Worm (Caenorhabditis elegans) whole organism, L2 larva: ENCODE results near the gene C01B10.44.

Experiments
- C34F6.9 ChIP-seq: fragments of 150-350 bp; optimal IDR thresholded peaks from 2 replicates; lab custom pipeline; 2014; ENCODE audit warnings: missing biosample characterization, missing genetic modification characterization
- F13H6.1 ChIP-seq: sonication (generic microtip); optimal IDR thresholded peaks from 2 replicates; lab custom pipeline; 2016; ENCODE audit warnings: missing genetic modification characterization, missing compliant biosample characterization
- R02D3.7 ChIP-seq: fragments of 150-350 bp; optimal IDR thresholded peaks from 2 replicates; lab custom pipeline; 2014; ENCODE audit warnings: missing biosample characterization, missing genetic modification characterization
- ZK546.5 ChIP-seq: sonication (generic microtip); optimal IDR thresholded peaks from 2 replicates; lab custom pipeline; 2017; ENCODE audit warnings: missing biosample characterization, missing genetic modification characterization
- alr-1 ChIP-seq: fragments of 150-350 bp; optimal IDR thresholded peaks from 2 replicates; lab custom pipeline; 2014; ENCODE audit warnings: missing biosample characterization, missing genetic modification characterization
- aly-2 ChIP-seq: fragments of 150-350 bp; optimal IDR thresholded peaks from 2 replicates; lab custom pipeline; 2014; ENCODE audit warnings: missing biosample characterization, missing genetic modification characterization
- ama-1 ChIP-seq: fragments of 150-350 bp; optimal IDR thresholded peaks from 2 replicates; lab custom pipeline; 2018; ENCODE audit warnings: inconsistent platforms
- blmp-1 ChIP-seq: sonication (generic microtip); optimal IDR thresholded peaks from 2 replicates; lab custom pipeline; 2017; ENCODE audit warnings: missing genetic modification characterization, mild to moderate bottlenecking, missing compliant biosample characterization, antibody characterized with exemption, moderate library complexity; ENCODE audit not compliant: insufficient read depth
- ceh-16 ChIP-seq: fragments of 150-350 bp; optimal IDR thresholded peaks from 2 replicates; lab custom pipeline; 2014; ENCODE audit warnings: missing biosample characterization, missing genetic modification characterization
- ceh-82 ChIP-seq: fragments of 150-350 bp; optimal IDR thresholded peaks from 2 replicates; lab custom pipeline; 2014; ENCODE audit warnings: missing biosample characterization, missing genetic modification characterization
- crh-2 ChIP-seq: sonication (generic microtip); optimal IDR thresholded peaks from 2 replicates; lab custom pipeline; 2017; ENCODE audit warnings: missing biosample characterization, missing genetic modification characterization
- egl-27 ChIP-seq: sonication (generic microtip); optimal IDR thresholded peaks from 3 replicates; lab custom pipeline; 2017; ENCODE audit warnings: missing biosample characterization, missing genetic modification reagents, missing genetic modification characterization
- elt-1 ChIP-seq: fragments of 150-350 bp; optimal IDR thresholded peaks from 2 replicates; lab custom pipeline; 2014; ENCODE audit warnings: missing biosample characterization, missing genetic modification characterization
- elt-3 ChIP-seq: sonication (generic microtip); optimal IDR thresholded peaks from 2 replicates; lab custom pipeline; 2017; ENCODE audit warnings: missing biosample characterization, missing genetic modification characterization
- fos-1 ChIP-seq: fragments of 150-350 bp; optimal IDR thresholded peaks from 2 replicates; lab custom pipeline; 2014; ENCODE audit warnings: missing biosample characterization, missing genetic modification characterization
- gmeb-1 ChIP-seq: fragments of 150-350 bp; optimal IDR thresholded peaks from 2 replicates; lab custom pipeline; 2014; ENCODE audit warnings: missing biosample characterization, missing genetic modification characterization
- lin-11 ChIP-seq: fragments of 150-350 bp; sonication (generic microtip); optimal IDR thresholded peaks from 2 replicates; lab custom pipeline; 2014; ENCODE audit warnings: missing biosample characterization, missing genetic modification characterization, inconsistent platforms, mixed read lengths
- lin-39 ChIP-seq: fragments of 150-350 bp; optimal IDR thresholded peaks from 2 replicates; lab custom pipeline; 2014; ENCODE audit warnings: missing biosample characterization, missing genetic modification reagents, missing genetic modification characterization
- mab-5 ChIP-seq: fragments of 150-350 bp; optimal IDR thresholded peaks from 2 replicates; lab custom pipeline; 2014; ENCODE audit warnings: missing biosample characterization, missing genetic modification characterization
- mbf-1 ChIP-seq: sonication (generic microtip); optimal IDR thresholded peaks from 2 replicates; lab custom pipeline; 2017; ENCODE audit warnings: missing biosample characterization, missing genetic modification characterization
- nhr-10 ChIP-seq: sonication (generic microtip); optimal IDR thresholded peaks from 2 replicates; lab custom pipeline; 2017; ENCODE audit warnings: missing biosample characterization, missing genetic modification characterization
- nhr-12 ChIP-seq: fragments of 150-350 bp; optimal IDR thresholded peaks from 2 replicates; lab custom pipeline; 2014; ENCODE audit warnings: missing biosample characterization, missing genetic modification characterization
- nhr-129 ChIP-seq: fragments of 150-350 bp; optimal IDR thresholded peaks from 2 replicates; lab custom pipeline; 2014; ENCODE audit warnings: missing biosample characterization, missing genetic modification characterization
- nhr-23 ChIP-seq: fragments of 150-350 bp; optimal IDR thresholded peaks from 2 replicates; lab custom pipeline; 2014; ENCODE audit warnings: missing biosample characterization, missing genetic modification reagents, missing genetic modification characterization
- nhr-25 ChIP-seq: fragments of 150-350 bp; sonication (generic microtip); optimal IDR thresholded peaks from 3 replicates; lab custom pipeline; 2014; ENCODE audit warnings: missing biosample characterization, missing genetic modification characterization
- nhr-6 ChIP-seq: fragments of 150-350 bp; optimal IDR thresholded peaks from 2 replicates; lab custom pipeline; 2014; ENCODE audit warnings: missing biosample characterization, missing genetic modification characterization
- nhr-77 ChIP-seq: fragments of 150-350 bp; optimal IDR thresholded peaks from 2 replicates; lab custom pipeline; 2014; ENCODE audit warnings: missing biosample characterization, missing genetic modification characterization
- skn-1 ChIP-seq: sonication (generic microtip); optimal IDR thresholded peaks from 2 replicates; lab custom pipeline; 2017; ENCODE audit warnings: missing biosample characterization, missing genetic modification characterization
- sma-3 ChIP-seq: sonication (generic microtip); optimal IDR thresholded peaks from 2 replicates; lab custom pipeline; 2016; ENCODE audit warnings: missing genetic modification reagents, missing genetic modification characterization, missing compliant biosample characterization
- sma-9 ChIP-seq, 2 experiments: fragments of 150-350 bp in 1 of 2; sonication (generic microtip) in 1 of 2; optimal IDR thresholded peaks; 2 replicates each; lab custom pipeline; 2014 to 2016; ENCODE audit warnings: missing genetic modification characterization in 2 of 2, mild to moderate bottlenecking in 1 of 2, missing biosample characterization in 1 of 2, missing compliant biosample characterization in 1 of 2, missing genetic modification reagents in 1 of 2, moderate library complexity in 1 of 2
- snpc-4 ChIP-seq: fragments of 150-350 bp; optimal IDR thresholded peaks from 2 replicates; lab custom pipeline; 2014; ENCODE audit warnings: missing biosample characterization, missing genetic modification characterization
- unc-39 ChIP-seq: fragments of 150-350 bp; optimal IDR thresholded peaks from 2 replicates; lab custom pipeline; 2014; ENCODE audit warnings: missing biosample characterization, missing genetic modification characterization
- unc-55 ChIP-seq: fragments of 150-350 bp; sonication (generic microtip); optimal IDR thresholded peaks from 3 replicates; lab custom pipeline; 2014; ENCODE audit warnings: missing biosample characterization, missing genetic modification reagents, missing genetic modification characterization
- ztf-1 ChIP-seq: fragments of 200-800 bp; sonication (Bioruptor generic); conservative IDR thresholded peaks from 2 replicates; pipeline ENCODE4 v1.3.6; 2022; ENCODE audit warnings: missing genetic modification characterization, missing compliant biosample characterization
- ztf-11 ChIP-seq: sonication (generic microtip); optimal IDR thresholded peaks from 2 replicates; lab custom pipeline; 2017; ENCODE audit warnings: missing biosample characterization, missing genetic modification characterization

The C01B10.44 gene

ce11 chrIV:6601213-6601724 lies 22.2 kb upstream of the C01B10.44 start, which contains the start of gene sup-36:
sup-36 (plus strand) TSS chrIV:6601674.
- TF ChIP-seq nhr-129 (tag; lab: Kevin White, UChicago) = peak; percentile 62
- TF ChIP-seq unc-55 (GFP tag; lab: Kevin White, UChicago) = peak; percentile 74
- no peak for TF ChIP-seq lin-39 (tag; lab: Kevin White, UChicago)
- peak; percentile 12 for TF ChIP-seq crh-2 (tag; lab: Kevin White, UChicago)
- no peak for TF ChIP-seq unc-39 (tag; lab: Kevin White, UChicago)
- TF ChIP-seq nhr-6 (tag; lab: Kevin White, UChicago) = no peak
- TF ChIP-seq sma-9 (GFP tag; optimal IDR thresholded peaks at IDR 0.05; lab: Kevin White, UChicago) = peak; percentile 18
- no peak for TF ChIP-seq sma-9 (tag; optimal IDR thresholded peaks at IDR 0.05; lab: Kevin White, UChicago)
- TF ChIP-seq nhr-10 (tag; lab: Kevin White, UChicago) = no peak
- peak; percentile 51 for TF ChIP-seq C34F6.9
- TF ChIP-seq ZK546.5 (tag; lab: Kevin White, UChicago) = no peak
- TF ChIP-seq fos-1 (tag; lab: Kevin White, UChicago) = peak; percentile 47
- no peak for TF ChIP-seq ztf-1 (GFP tag; lab: Robert Waterston, UW)
- TF ChIP-seq F13H6.1 = no peak
- TF ChIP-seq, all 48 proteins: peak for 6

ce11 chrIV:6602376-6602775 lies 21.1 kb upstream of the C01B10.44 start, which contains the start of gene F15B10.3:
F15B10.3 (plus strand) TSS chrIV:6602676.
- TF ChIP-seq sma-3 (GFP tag; lab: Kevin White, UChicago) (no peak), lin-11 (tag; lab: Kevin White, UChicago) (no peak), blmp-1 (tag; lab: Kevin White, UChicago) (no peak), fos-1 (tag; lab: Kevin White, UChicago) (no peak), elt-3 (tag; lab: Kevin White, UChicago) (no peak), ZK546.5 (tag; lab: Kevin White, UChicago) (no peak), aly-2 (tag; lab: Kevin White, UChicago) (no peak), nhr-77 (tag; lab: Kevin White, UChicago) (no peak), elt-1 (tag; lab: Kevin White, UChicago) (no peak), R02D3.7 (no peak), gmeb-1 (tag; lab: Kevin White, UChicago) (no peak), sma-9 (GFP tag; optimal IDR thresholded peaks at IDR 0.05; lab: Kevin White, UChicago) (no peak), sma-9 (tag; optimal IDR thresholded peaks at IDR 0.05; lab: Kevin White, UChicago) (no peak), skn-1 (tag; lab: Kevin White, UChicago) (no peak), lin-39 (tag; lab: Kevin White, UChicago) (no peak), crh-2 (tag; lab: Kevin White, UChicago) (no peak), ceh-82 (tag; lab: Kevin White, UChicago) (no peak), ama-1 (lab: Kevin White, UChicago) (no peak), egl-27 (tag; lab: Kevin White, UChicago) (no peak), nhr-23 (tag; lab: Kevin White, UChicago) (no peak), ztf-11 (tag; lab: Kevin White, UChicago) (no peak)

- no peak for TF ChIP-seq unc-39 (tag; lab: Kevin White, UChicago)
- TF ChIP-seq nhr-12 (tag; lab: Kevin White, UChicago) = no peak
- TF ChIP-seq alr-1 (tag; lab: Kevin White, UChicago) = no peak
- peak; percentile 15 for TF ChIP-seq sma-9 (GFP tag; optimal IDR thresholded peaks at IDR 0.05; lab: Kevin White, UChicago)
- no peak for TF ChIP-seq sma-9 (tag; optimal IDR thresholded peaks at IDR 0.05; lab: Kevin White, UChicago)
Observed at ce11 chrIV:6603549-6603948, 19.9 kb upstream of the C01B10.44 start.

ce11 chrIV:6605863-6606262 lies 17.6 kb upstream of the C01B10.44 start, which contains the start of gene nstp-2:
nstp-2 (minus strand) TSS chrIV:6606188.
- TF ChIP-seq ztf-11 (tag; lab: Kevin White, UChicago) (no peak), blmp-1 (tag; lab: Kevin White, UChicago) (no peak), sma-9 (GFP tag; optimal IDR thresholded peaks at IDR 0.05; lab: Kevin White, UChicago) (no peak), sma-9 (tag; optimal IDR thresholded peaks at IDR 0.05; lab: Kevin White, UChicago) (no peak), unc-55 (GFP tag; lab: Kevin White, UChicago) (no peak), ztf-1 (GFP tag; lab: Robert Waterston, UW) (no peak), gmeb-1 (tag; lab: Kevin White, UChicago) (no peak), ama-1 (lab: Kevin White, UChicago) (no peak), mbf-1 (no peak), nhr-25 (no peak), ceh-16 (no peak), fos-1 (tag; lab: Kevin White, UChicago) (no peak), elt-3 (tag; lab: Kevin White, UChicago) (no peak), nhr-23 (tag; lab: Kevin White, UChicago) (no peak), snpc-4 (no peak), mab-5 (tag; lab: Kevin White, UChicago) (no peak)
